Fruit fly (Drosophila melanogaster) whole organism, embryonic: ENCODE results near the gene CG17754.
A peak's percentile ranks its signal among the peaks of the same experiment; 100 is the strongest.

Source experiments
- Abd-B ChIP-seq: fragments of 200-800 bp; sonication (Bioruptor generic); optimal IDR thresholded peaks from 2 replicates; lab custom pipeline; 2018; ENCODE audit warnings: missing biosample characterization, mild to moderate bottlenecking, missing genetic modification characterization, moderate library complexity
- Adf1 ChIP-seq: fragments of 200-800 bp; sonication (Bioruptor generic); IDR thresholded peaks from 2 replicates; pipeline ENCODE4 v1.3.6; 2022; ENCODE audit warnings: missing biosample characterization, missing genetic modification characterization
- Atf-2 ChIP-seq: fragments of 200-800 bp; sonication (Bioruptor generic); optimal IDR thresholded peaks from 2 replicates; lab custom pipeline; 2016; ENCODE audit warnings: missing biosample characterization, missing genetic modification characterization
- BtbVII ChIP-seq: fragments of 200-800 bp; sonication (Bioruptor generic); optimal IDR thresholded peaks from 3 replicates; lab custom pipeline; 2017; ENCODE audit warnings: missing biosample characterization, mild to moderate bottlenecking, missing genetic modification characterization
- CG10321 ChIP-seq: fragments of 200-800 bp; sonication (Bioruptor generic); IDR thresholded peaks from 2 replicates; pipeline ENCODE4 v1.3.6; 2022; ENCODE audit warnings: missing biosample characterization, missing genetic modification characterization
- CG10979 ChIP-seq: fragments of 200-800 bp; sonication (Bioruptor generic); optimal IDR thresholded peaks from 2 replicates; lab custom pipeline; 2018; ENCODE audit warnings: missing biosample characterization, mild to moderate bottlenecking, missing genetic modification characterization, moderate library complexity
- CG11085 ChIP-seq: fragments of 200-800 bp; sonication (Bioruptor generic); IDR thresholded peaks from 2 replicates; pipeline ENCODE4 v1.3.6; 2022; ENCODE audit warnings: missing biosample characterization, missing genetic modification characterization
- CG12391 ChIP-seq: fragments of 200-800 bp; sonication (Bioruptor generic); optimal IDR thresholded peaks from 3 replicates; lab custom pipeline; 2018; ENCODE audit warnings: missing biosample characterization, mild to moderate bottlenecking, missing genetic modification characterization, moderate library complexity
- CG12744 ChIP-seq: fragments of 200-800 bp; sonication (Bioruptor generic); optimal IDR thresholded peaks from 2 replicates; lab custom pipeline; 2016; ENCODE audit warnings: missing biosample characterization, missing genetic modification characterization
- CG13287 ChIP-seq: fragments of 200-800 bp; sonication (Bioruptor generic); IDR thresholded peaks from 2 replicates; pipeline ENCODE4 v1.3.6; 2022; ENCODE audit warnings: missing biosample characterization, missing genetic modification characterization; ENCODE audit not compliant: partially characterized antibody
- CG13624 ChIP-seq: fragments of 200-800 bp; sonication (Bioruptor generic); optimal IDR thresholded peaks from 2 replicates; lab custom pipeline; 2016; ENCODE audit warnings: missing biosample characterization, missing genetic modification characterization
- CG14667 ChIP-seq: fragments of 200-800 bp; sonication (Bioruptor generic); IDR thresholded peaks from 2 replicates; pipeline ENCODE4 v1.3.6; 2022; ENCODE audit warnings: missing biosample characterization, missing genetic modification characterization
- CG14710 ChIP-seq: fragments of 200-800 bp; sonication (Bioruptor generic); optimal IDR thresholded peaks from 3 replicates; lab custom pipeline; 2019; ENCODE audit warnings: missing biosample characterization, mild to moderate bottlenecking, missing genetic modification characterization, moderate library complexity
- CG1602 ChIP-seq: fragments of 200-800 bp; sonication (Bioruptor generic); optimal IDR thresholded peaks from 3 replicates; lab custom pipeline; 2016; ENCODE audit warnings: missing biosample characterization, missing genetic modification characterization
- CG17361 ChIP-seq: fragments of 200-800 bp; sonication (Bioruptor generic); IDR thresholded peaks from 3 replicates; pipeline ENCODE4 v1.3.6; 2022; ENCODE audit warnings: missing biosample characterization, missing genetic modification characterization
- CG2712 ChIP-seq: fragments of 200-800 bp; optimal IDR thresholded peaks from 3 replicates; lab custom pipeline; 2019; ENCODE audit warnings: missing biosample characterization, mild to moderate bottlenecking, missing genetic modification characterization, moderate library complexity
- CG31388 ChIP-seq: fragments of 200-800 bp; sonication (Bioruptor generic); optimal IDR thresholded peaks from 2 replicates; lab custom pipeline; 2016; ENCODE audit warnings: missing biosample characterization, missing genetic modification characterization
- CG3281 ChIP-seq: fragments of 200-800 bp; sonication (Bioruptor generic); optimal IDR thresholded peaks from 3 replicates; lab custom pipeline; 2017; ENCODE audit warnings: missing biosample characterization, mild to moderate bottlenecking, missing genetic modification characterization
- CG33213 ChIP-seq: fragments of 200-800 bp; sonication (Bioruptor generic); optimal IDR thresholded peaks from 3 replicates; lab custom pipeline; 2016; ENCODE audit warnings: missing biosample characterization, missing genetic modification characterization
- CG34376 ChIP-seq: fragments of 200-800 bp; sonication (Bioruptor generic); optimal IDR thresholded peaks from 2 replicates; lab custom pipeline; 2018; ENCODE audit warnings: missing biosample characterization, mild to moderate bottlenecking, missing genetic modification characterization
- CG4854 ChIP-seq: fragments of 200-800 bp; sonication (Bioruptor generic); optimal IDR thresholded peaks from 2 replicates; lab custom pipeline; 2016; ENCODE audit warnings: missing biosample characterization, missing genetic modification characterization, inconsistent platforms
- CG5245 ChIP-seq: fragments of 200-800 bp; sonication (Bioruptor generic); optimal IDR thresholded peaks from 3 replicates; lab custom pipeline; 2016; ENCODE audit warnings: missing biosample characterization, missing genetic modification characterization
- CG7963 ChIP-seq: fragments of 200-800 bp; sonication (Bioruptor generic); IDR thresholded peaks from 3 replicates; pipeline ENCODE4 v1.3.6; 2022; ENCODE audit warnings: missing biosample characterization, missing genetic modification characterization; ENCODE audit not compliant: partially characterized antibody
- CG8281 ChIP-seq: fragments of 200-800 bp; sonication (Bioruptor generic); optimal IDR thresholded peaks from 2 replicates; lab custom pipeline; 2018; ENCODE audit warnings: missing biosample characterization, mild to moderate bottlenecking, missing genetic modification characterization, moderate library complexity
- Dp ChIP-seq: fragments of 200-800 bp; sonication (Bioruptor generic); optimal IDR thresholded peaks from 2 replicates; lab custom pipeline; 2018; ENCODE audit warnings: missing biosample characterization, mild to moderate bottlenecking, missing genetic modification characterization, moderate library complexity
- Drgx ChIP-seq: fragments of 200-800 bp; sonication (Bioruptor generic); IDR thresholded peaks from 2 replicates; pipeline ENCODE4 v1.3.6; 2022; ENCODE audit warnings: missing biosample characterization, missing genetic modification characterization
- E2f2 ChIP-seq: fragments of 200-800 bp; sonication (Bioruptor generic); IDR thresholded peaks from 2 replicates; pipeline ENCODE4 v1.3.6; 2022; ENCODE audit warnings: missing biosample characterization, missing genetic modification characterization
- Hmr ChIP-seq: fragments of 200-800 bp; sonication (Bioruptor generic); optimal IDR thresholded peaks from 3 replicates; lab custom pipeline; 2017; ENCODE audit warnings: mild to moderate bottlenecking, missing biosample characterization, missing genetic modification reagents, missing genetic modification characterization
- Hr78 ChIP-seq, 2 experiments: fragments of 200-800 bp in 1 of 2; fragments of >200 bp in 1 of 2; sonication (Bioruptor generic) in 1 of 2; optimal IDR thresholded peaks; 2 replicates each; lab custom pipeline; 2017 to 2019; ENCODE audit warnings: missing biosample characterization in 2 of 2, missing genetic modification characterization in 2 of 2, mild to moderate bottlenecking in 1 of 2, moderate library complexity in 1 of 2
- MBD-R2 ChIP-seq: fragments of 200-800 bp; sonication (Bioruptor generic); IDR thresholded peaks from 2 replicates; pipeline ENCODE4 v1.3.6; 2022; ENCODE audit warnings: missing biosample characterization, missing genetic modification characterization
- NC2α ChIP-seq: fragments of 200-800 bp; sonication (Bioruptor generic); optimal IDR thresholded peaks from 2 replicates; lab custom pipeline; 2016; ENCODE audit warnings: missing biosample characterization, missing genetic modification characterization
- NC2β ChIP-seq: fragments of 200-800 bp; sonication (Bioruptor generic); optimal IDR thresholded peaks from 2 replicates; lab custom pipeline; 2016; ENCODE audit warnings: missing biosample characterization, missing genetic modification characterization
- NFAT ChIP-seq: fragments of 200-800 bp; sonication (Bioruptor generic); IDR thresholded peaks from 2 replicates; pipeline ENCODE4 v1.3.6; 2022; ENCODE audit warnings: missing biosample characterization, missing genetic modification characterization
- Oli ChIP-seq: fragments of 200-800 bp; sonication (Bioruptor generic); optimal IDR thresholded peaks from 2 replicates; lab custom pipeline; 2018; ENCODE audit warnings: missing biosample characterization, mild to moderate bottlenecking, missing genetic modification characterization, moderate library complexity
- ato ChIP-seq: fragments of 200-800 bp; sonication (Bioruptor generic); IDR thresholded peaks from 2 replicates; pipeline ENCODE4 v1.3.6; 2022; ENCODE audit warnings: missing biosample characterization, missing genetic modification characterization; ENCODE audit not compliant: partially characterized antibody
- chinmo ChIP-seq: fragments of 200-800 bp; sonication (Bioruptor generic); IDR thresholded peaks from 4 replicates; pipeline ENCODE4 v1.3.6; 2022; ENCODE audit warnings: missing biosample characterization, missing genetic modification characterization; ENCODE audit not compliant: partially characterized antibody
- dimm ChIP-seq: fragments of 200-800 bp; sonication (Bioruptor generic); IDR thresholded peaks from 2 replicates; pipeline ENCODE4 v1.3.6; 2022; ENCODE audit warnings: missing biosample characterization, missing genetic modification characterization
- gfzf ChIP-seq: fragments of 200-800 bp; sonication (Bioruptor generic); optimal IDR thresholded peaks from 2 replicates; lab custom pipeline; 2016; ENCODE audit warnings: missing biosample characterization, mild to moderate bottlenecking, missing genetic modification characterization, moderate library complexity
- hbn ChIP-seq: fragments of 200-800 bp; sonication (Bioruptor generic); IDR thresholded peaks from 2 replicates; pipeline ENCODE4 v1.3.6; 2022; ENCODE audit warnings: missing biosample characterization, missing genetic modification characterization; ENCODE audit not compliant: partially characterized antibody
- jing ChIP-seq: fragments of 200-800 bp; sonication (Bioruptor generic); optimal IDR thresholded peaks from 2 replicates; lab custom pipeline; 2018; ENCODE audit warnings: missing biosample characterization, mild to moderate bottlenecking, missing genetic modification characterization
- kah ChIP-seq: fragments of 200-800 bp; sonication (Bioruptor generic); optimal IDR thresholded peaks from 2 replicates; lab custom pipeline; 2018; ENCODE audit warnings: missing biosample characterization, mild to moderate bottlenecking, missing genetic modification characterization
- pzg ChIP-seq: fragments of 200-800 bp; sonication (Bioruptor generic); optimal IDR thresholded peaks from 3 replicates; lab custom pipeline; 2018; ENCODE audit warnings: missing biosample characterization, mild to moderate bottlenecking, missing genetic modification characterization, moderate library complexity
- sim ChIP-seq: fragments of 200-800 bp; sonication (Bioruptor generic); IDR thresholded peaks from 2 replicates; pipeline ENCODE4 v1.3.6; 2022; ENCODE audit warnings: missing biosample characterization, missing genetic modification characterization
- so ChIP-seq: fragments of 200-800 bp; sonication (Bioruptor generic); IDR thresholded peaks from 3 replicates; pipeline ENCODE4 v1.3.6; 2022; ENCODE audit warnings: missing biosample characterization, missing genetic modification characterization
- sqz ChIP-seq: fragments of 200-800 bp; sonication (Bioruptor generic); optimal IDR thresholded peaks from 3 replicates; lab custom pipeline; 2018; ENCODE audit warnings: missing biosample characterization, mild to moderate bottlenecking, missing genetic modification characterization
- toy ChIP-seq: fragments of 200-800 bp; sonication (Bioruptor generic); IDR thresholded peaks from 2 replicates; pipeline ENCODE4 v1.3.6; 2022; ENCODE audit warnings: missing biosample characterization, missing genetic modification characterization
- trh ChIP-seq: fragments of 200-800 bp; sonication (Bioruptor generic); optimal IDR thresholded peaks from 2 replicates; lab custom pipeline; 2016; ENCODE audit warnings: missing biosample characterization, missing genetic modification characterization
- tup ChIP-seq: fragments of 200-800 bp; sonication (Bioruptor generic); optimal IDR thresholded peaks from 2 replicates; lab custom pipeline; 2016; ENCODE audit warnings: missing biosample characterization, mild to moderate bottlenecking, missing genetic modification characterization, moderate library complexity
- unc-4 ChIP-seq: fragments of 200-800 bp; sonication (Bioruptor generic); IDR thresholded peaks from 2 replicates; pipeline ENCODE4 v1.3.6; 2022; ENCODE audit warnings: missing biosample characterization, missing genetic modification characterization; ENCODE audit not compliant: partially characterized antibody
- zen ChIP-seq: fragments of 200-800 bp; sonication (Bioruptor generic); optimal IDR thresholded peaks from 3 replicates; lab custom pipeline; 2018; ENCODE audit warnings: missing biosample characterization, mild to moderate bottlenecking, missing genetic modification characterization, moderate library complexity

CG17754 gene

dm6 chrX:9250161-9250831 lies at the start of gene CG17754 (continued):
- TF ChIP-seq CG8281 (tag; lab: Kevin White, UChicago), result no peak
- TF ChIP-seq CG1602 (GFP tag; lab: Kevin White, UChicago), result no peak
- TF ChIP-seq CG17361 (GFP tag; lab: Robert Waterston, UW), result no peak
- no peak for TF ChIP-seq CG7963
- no peak for TF ChIP-seq BtbVII (GFP tag; lab: Kevin White, UChicago)
- peak; percentile 13 for TF ChIP-seq CG2712
- TF ChIP-seq CG31388, result no peak
- TF ChIP-seq kah (GFP tag; lab: Kevin White, UChicago), result no peak
- TF ChIP-seq hbn (GFP tag; lab: Robert Waterston, UW), result no peak
- TF ChIP-seq CG33213, result peak; percentile 35
- no peak for TF ChIP-seq CG4854
- peak; percentile 87 for TF ChIP-seq MBD-R2
- TF ChIP-seq CG13624 (GFP tag; lab: Kevin White, UChicago), result no peak
- TF ChIP-seq gfzf (GFP tag; lab: Kevin White, UChicago), result peak; percentile 82
- no peak for TF ChIP-seq CG3281 (GFP tag; lab: Kevin White, UChicago)
- TF ChIP-seq zen (tag; lab: Kevin White, UChicago), result no peak
- TF ChIP-seq ato (GFP tag; lab: Robert Waterston, UW), result no peak
- no peak for TF ChIP-seq Abd-B (GFP tag; lab: Kevin White, UChicago)
- TF ChIP-seq tup (GFP tag; lab: Kevin White, UChicago), result no peak
- TF ChIP-seq CG12391, result no peak
- peak; percentile 52 for TF ChIP-seq sqz
- TF ChIP-seq CG14667 (GFP tag; lab: Robert Waterston, UW), result no peak
- TF ChIP-seq CG14710 (tag; lab: Kevin White, UChicago), result peak; percentile 47
- peak; percentile 61 for TF ChIP-seq pzg (GFP tag; lab: Kevin White, UChicago)
- TF ChIP-seq CG11085 (GFP tag; lab: Robert Waterston, UW), result no peak
- TF ChIP-seq CG12744 (GFP tag; lab: Kevin White, UChicago), result no peak
- TF ChIP-seq toy (GFP tag; lab: Robert Waterston, UW), result no peak
- TF ChIP-seq CG10979 (tag; lab: Kevin White, UChicago), result no peak
- TF ChIP-seq unc-4 (GFP tag; lab: Robert Waterston, UW), result 0 out of 2 replicates have a peak, but pooled peaks have one; percentile 28
- no peak for TF ChIP-seq Oli (tag; lab: Kevin White, UChicago)
- no peak for TF ChIP-seq dimm (GFP tag; lab: Robert Waterston, UW)
- TF ChIP-seq Adf1 (GFP tag; lab: Robert Waterston, UW), result no peak
- TF ChIP-seq CG34376 (GFP tag; lab: Kevin White, UChicago), result no peak
- TF ChIP-seq so (GFP tag; lab: Robert Waterston, UW), result no peak
- peak; percentile 21 for TF ChIP-seq Hmr (GFP tag; lab: Kevin White, UChicago)
- no peak for TF ChIP-seq CG13287 (GFP tag; lab: Robert Waterston, UW)
- TF ChIP-seq Drgx (GFP tag; lab: Robert Waterston, UW), result no peak
- peak; percentile 57 for TF ChIP-seq E2f2 (GFP tag; lab: Robert Waterston, UW)
- no peak for TF ChIP-seq jing (GFP tag; lab: Kevin White, UChicago)
- TF ChIP-seq trh (GFP tag; lab: Kevin White, UChicago), result no peak
- no peak for TF ChIP-seq sim
- 0 out of 4 replicates have a peak, but pooled peaks have one; percentile 47 for TF ChIP-seq chinmo
- no peak for TF ChIP-seq Hr78 (GFP tag; optimal IDR thresholded peaks at IDR 0.05; lab: Kevin White, UChicago)
- TF ChIP-seq NC2β, result no peak
- TF ChIP-seq Dp (GFP tag; lab: Kevin White, UChicago), result peak; percentile 33
- no peak for TF ChIP-seq CG10321 (GFP tag; lab: Robert Waterston, UW)
- TF ChIP-seq NFAT (GFP tag; lab: Robert Waterston, UW), result no peak
- no peak for TF ChIP-seq CG5245 (GFP tag; lab: Kevin White, UChicago)
- no peak for TF ChIP-seq Atf-2
- TF ChIP-seq NC2α (GFP tag; lab: Kevin White, UChicago), result no peak
